Fruit fly (Drosophila melanogaster) whole organism, embryonic: ENCODE data around the gene CG4461.

Source experiments
- Ada2b ChIP-seq: fragments of 200-800 bp; sonication (Bioruptor generic); IDR thresholded peaks from 2 replicates; pipeline ENCODE4 v1.3.6; 2022; ENCODE audit warnings: missing biosample characterization, missing genetic modification characterization
- B-H1 ChIP-seq: fragments of 200-800 bp; sonication (Bioruptor generic); IDR thresholded peaks from 3 replicates; pipeline ENCODE4 v1.3.6; 2022; ENCODE audit warnings: missing biosample characterization, missing genetic modification characterization
- CG10366 ChIP-seq: fragments of 200-800 bp; sonication (Bioruptor generic); IDR thresholded peaks from 2 replicates; pipeline ENCODE4 v1.3.6; 2022; ENCODE audit warnings: missing biosample characterization, missing genetic modification characterization
- CG10543 ChIP-seq: fragments of 200-800 bp; sonication (Bioruptor generic); optimal IDR thresholded peaks from 3 replicates; lab custom pipeline; 2017; ENCODE audit warnings: missing biosample characterization, mild to moderate bottlenecking, missing genetic modification characterization, moderate library complexity
- CG10979 ChIP-seq: fragments of 200-800 bp; sonication (Bioruptor generic); optimal IDR thresholded peaks from 2 replicates; lab custom pipeline; 2018; ENCODE audit warnings: missing biosample characterization, mild to moderate bottlenecking, missing genetic modification characterization, moderate library complexity
- CG11085 ChIP-seq: fragments of 200-800 bp; sonication (Bioruptor generic); IDR thresholded peaks from 2 replicates; pipeline ENCODE4 v1.3.6; 2022; ENCODE audit warnings: missing biosample characterization, missing genetic modification characterization
- CG11696 ChIP-seq: fragments of 200-800 bp; sonication (Bioruptor generic); IDR thresholded peaks from 2 replicates; pipeline ENCODE4 v1.3.6; 2022; ENCODE audit warnings: missing biosample characterization, missing genetic modification characterization
- CG13287 ChIP-seq: fragments of 200-800 bp; sonication (Bioruptor generic); IDR thresholded peaks from 2 replicates; pipeline ENCODE4 v1.3.6; 2022; ENCODE audit warnings: missing biosample characterization, missing genetic modification characterization; ENCODE audit not compliant: partially characterized antibody
- CG17361 ChIP-seq: fragments of 200-800 bp; sonication (Bioruptor generic); IDR thresholded peaks from 3 replicates; pipeline ENCODE4 v1.3.6; 2022; ENCODE audit warnings: missing biosample characterization, missing genetic modification characterization
- CG18476 ChIP-seq: fragments of 200-800 bp; sonication (Bioruptor generic); optimal IDR thresholded peaks from 2 replicates; lab custom pipeline; 2016; ENCODE audit warnings: missing biosample characterization, mild to moderate bottlenecking, missing genetic modification characterization
- CG2116 ChIP-seq: fragments of 200-800 bp; sonication (Bioruptor generic); optimal IDR thresholded peaks from 3 replicates; lab custom pipeline; 2018; ENCODE audit warnings: missing biosample characterization, mild to moderate bottlenecking, missing genetic modification characterization
- CG30431 ChIP-seq: fragments of 200-800 bp; sonication (Bioruptor generic); optimal IDR thresholded peaks from 2 replicates; lab custom pipeline; 2017; ENCODE audit warnings: missing biosample characterization, missing genetic modification characterization
- CG32772 ChIP-seq: fragments of 200-800 bp; sonication (Bioruptor generic); IDR thresholded peaks from 2 replicates; pipeline ENCODE4 v1.3.6; 2022; ENCODE audit warnings: missing biosample characterization, missing genetic modification characterization
- CG34422 ChIP-seq: fragments of 200-800 bp; sonication (Bioruptor generic); IDR thresholded peaks from 3 replicates; pipeline ENCODE4 v1.3.6; 2022; ENCODE audit warnings: missing biosample characterization, missing genetic modification characterization
- CG3847 ChIP-seq: fragments of 200-800 bp; sonication (Bioruptor generic); IDR thresholded peaks from 2 replicates; pipeline ENCODE4 v1.3.6; 2022; ENCODE audit warnings: missing biosample characterization, missing genetic modification characterization
- CG4404 ChIP-seq: fragments of 200-800 bp; sonication (Bioruptor generic); IDR thresholded peaks from 2 replicates; pipeline ENCODE4 v1.3.6; 2022; ENCODE audit warnings: missing biosample characterization, missing genetic modification characterization
- CG4854 ChIP-seq: fragments of 200-800 bp; sonication (Bioruptor generic); optimal IDR thresholded peaks from 2 replicates; lab custom pipeline; 2016; ENCODE audit warnings: missing biosample characterization, missing genetic modification characterization, inconsistent platforms
- CG7372 ChIP-seq: fragments of 200-800 bp; sonication (Bioruptor generic); IDR thresholded peaks from 2 replicates; pipeline ENCODE4 v1.3.6; 2022; ENCODE audit warnings: missing biosample characterization, missing genetic modification characterization
- CG7556 ChIP-seq: fragments of 200-800 bp; sonication (Bioruptor generic); optimal IDR thresholded peaks from 2 replicates; lab custom pipeline; 2017; ENCODE audit warnings: missing biosample characterization, mild to moderate bottlenecking, missing genetic modification characterization
- CG8290 ChIP-seq, 3 experiments: fragments of 200-800 bp; sonication (Bioruptor generic); optimal IDR thresholded peaks; 2 replicates each; lab custom pipeline; 2016 to 2019; ENCODE audit warnings: missing biosample characterization in 3 of 3, missing genetic modification characterization in 3 of 3, mild to moderate bottlenecking in 2 of 3, moderate library complexity in 1 of 3
- CG8765 ChIP-seq: fragments of 200-800 bp; sonication (Bioruptor generic); IDR thresholded peaks from 2 replicates; pipeline ENCODE4 v1.3.6; 2022; ENCODE audit warnings: missing biosample characterization, missing genetic modification characterization
- CG8944 ChIP-seq: fragments of 200-800 bp; sonication (Bioruptor generic); optimal IDR thresholded peaks from 3 replicates; lab custom pipeline; 2016; ENCODE audit warnings: missing biosample characterization, missing genetic modification characterization
- CHES-1-like ChIP-seq: fragments of 200-800 bp; sonication (Bioruptor generic); optimal IDR thresholded peaks from 2 replicates; lab custom pipeline; 2016; ENCODE audit warnings: missing biosample characterization, missing genetic modification characterization
- GATAe ChIP-seq: fragments of 200-800 bp; sonication (Bioruptor generic); conservative IDR thresholded peaks from 2 replicates; pipeline ENCODE4 v1.3.6; 2022; ENCODE audit warnings: missing biosample characterization, missing genetic modification characterization
- Gug ChIP-seq: fragments of 200-800 bp; sonication (Bioruptor generic); IDR thresholded peaks from 4 replicates; pipeline ENCODE4 v1.3.6; 2022; ENCODE audit warnings: missing biosample characterization, missing genetic modification characterization
- Hey ChIP-seq: fragments of 200-800 bp; sonication (Bioruptor generic); optimal IDR thresholded peaks from 3 replicates; lab custom pipeline; 2018; ENCODE audit warnings: missing biosample characterization, mild to moderate bottlenecking, missing genetic modification characterization
- HmgD ChIP-seq: fragments of 200-800 bp; sonication (Bioruptor generic); optimal IDR thresholded peaks from 3 replicates; lab custom pipeline; 2016; ENCODE audit warnings: missing biosample characterization, missing genetic modification characterization
- Jarid2 ChIP-seq: fragments of 200-800 bp; sonication (Bioruptor generic); optimal IDR thresholded peaks from 3 replicates; lab custom pipeline; 2017; ENCODE audit warnings: mild to moderate bottlenecking, missing biosample characterization, missing genetic modification reagents, missing genetic modification characterization
- Mrtf ChIP-seq: fragments of 200-800 bp; sonication (Bioruptor generic); IDR thresholded peaks from 3 replicates; pipeline ENCODE4 v1.3.6; 2022; ENCODE audit warnings: missing biosample characterization, missing genetic modification characterization
- NC2β ChIP-seq: fragments of 200-800 bp; sonication (Bioruptor generic); optimal IDR thresholded peaks from 2 replicates; lab custom pipeline; 2016; ENCODE audit warnings: missing biosample characterization, missing genetic modification characterization
- NFAT ChIP-seq: fragments of 200-800 bp; sonication (Bioruptor generic); IDR thresholded peaks from 2 replicates; pipeline ENCODE4 v1.3.6; 2022; ENCODE audit warnings: missing biosample characterization, missing genetic modification characterization
- Neu2 ChIP-seq: fragments of 200-800 bp; sonication (Bioruptor generic); optimal IDR thresholded peaks from 3 replicates; lab custom pipeline; 2016; ENCODE audit warnings: missing biosample characterization, missing genetic modification characterization, borderline replicate concordance
- Side ChIP-seq: fragments of 200-800 bp; sonication (Bioruptor generic); optimal IDR thresholded peaks from 2 replicates; lab custom pipeline; 2016; ENCODE audit warnings: missing biosample characterization, missing genetic modification characterization
- Six4 ChIP-seq: fragments of 200-800 bp; sonication (Bioruptor generic); optimal IDR thresholded peaks from 2 replicates; lab custom pipeline; 2016; ENCODE audit warnings: missing biosample characterization, missing genetic modification characterization
- Sry-δ ChIP-seq: fragments of 200-800 bp; sonication (Bioruptor generic); optimal IDR thresholded peaks from 2 replicates; lab custom pipeline; 2016; ENCODE audit warnings: missing biosample characterization, missing genetic modification characterization
- bbx ChIP-seq: fragments of 200-800 bp; sonication (Bioruptor generic); IDR thresholded peaks from 2 replicates; pipeline ENCODE4 v1.3.6; 2022; ENCODE audit warnings: missing biosample characterization, missing genetic modification characterization; ENCODE audit not compliant: partially characterized antibody
- crc ChIP-seq: fragments of 200-800 bp; sonication (Bioruptor generic); optimal IDR thresholded peaks from 2 replicates; lab custom pipeline; 2016; ENCODE audit warnings: missing biosample characterization, missing genetic modification characterization
- dati ChIP-seq: fragments of 200-800 bp; sonication (Bioruptor generic); IDR thresholded peaks from 2 replicates; pipeline ENCODE4 v1.3.6; 2022; ENCODE audit warnings: missing biosample characterization, missing genetic modification characterization
- dimm ChIP-seq: fragments of 200-800 bp; sonication (Bioruptor generic); IDR thresholded peaks from 2 replicates; pipeline ENCODE4 v1.3.6; 2022; ENCODE audit warnings: missing biosample characterization, missing genetic modification characterization
- exex ChIP-seq: fragments of 200-800 bp; sonication (Bioruptor generic); optimal IDR thresholded peaks from 4 replicates; lab custom pipeline; 2018; ENCODE audit warnings: missing biosample characterization, mild to moderate bottlenecking, missing genetic modification characterization, moderate library complexity
- fd102C ChIP-seq: fragments of 200-800 bp; sonication (Bioruptor generic); optimal IDR thresholded peaks from 2 replicates; lab custom pipeline; 2018; ENCODE audit warnings: missing biosample characterization, mild to moderate bottlenecking, missing genetic modification characterization, moderate library complexity
- ftz-f1 ChIP-seq: fragments of 200-800 bp; sonication (Bioruptor generic); optimal IDR thresholded peaks from 2 replicates; lab custom pipeline; 2016; ENCODE audit warnings: missing biosample characterization, missing genetic modification characterization
- mld ChIP-seq: fragments of 200-800 bp; sonication (Bioruptor generic); IDR thresholded peaks from 3 replicates; pipeline ENCODE4 v1.3.6; 2022; ENCODE audit warnings: missing biosample characterization, missing genetic modification characterization; ENCODE audit not compliant: partially characterized antibody
- p53 ChIP-seq: fragments of 200-800 bp; sonication (Bioruptor generic); optimal IDR thresholded peaks from 2 replicates; lab custom pipeline; 2016; ENCODE audit warnings: missing biosample characterization, missing genetic modification characterization
- rib ChIP-seq: fragments of 200-800 bp; sonication (Bioruptor generic); IDR thresholded peaks from 2 replicates; pipeline ENCODE4 v1.3.6; 2022; ENCODE audit warnings: missing biosample characterization, missing genetic modification characterization
- sc ChIP-seq, 3 experiments: fragments of >200 bp in 2 of 3; fragments of 200-800 bp in 1 of 3; sonication (Bioruptor generic) in 1 of 3; optimal IDR thresholded peaks; 2 replicates in 2 of 3; 3 replicates in 1 of 3; lab custom pipeline; 2017; ENCODE audit warnings: mild to moderate bottlenecking in 1 of 3, missing biosample characterization in 1 of 3, missing genetic modification characterization in 1 of 3, missing genetic modification reagents in 1 of 3
- trh ChIP-seq: fragments of 200-800 bp; sonication (Bioruptor generic); optimal IDR thresholded peaks from 2 replicates; lab custom pipeline; 2016; ENCODE audit warnings: missing biosample characterization, missing genetic modification characterization
- twi ChIP-seq: fragments of 200-800 bp; optimal IDR thresholded peaks from 2 replicates; lab custom pipeline; 2019; ENCODE audit warnings: missing biosample characterization, mild to moderate bottlenecking, missing genetic modification characterization, moderate library complexity
- unc-4 ChIP-seq: fragments of 200-800 bp; sonication (Bioruptor generic); IDR thresholded peaks from 2 replicates; pipeline ENCODE4 v1.3.6; 2022; ENCODE audit warnings: missing biosample characterization, missing genetic modification characterization; ENCODE audit not compliant: partially characterized antibody

CG4461 gene

dm6 chr3L:9410754-9411423 is 35.7 kb downstream of the CG4461 start, which contains the start of the genes CG4022 and Cpsf5 (continued):
- TF ChIP-seq Six4 (GFP tag; lab: Kevin White, UChicago) (peak; percentile 69), rib (GFP tag; lab: Robert Waterston, UW) (peak; percentile 89; the same call in 1 of the 2 replicates), CG4854 (peak; percentile 62), p53 (GFP tag; lab: Kevin White, UChicago) (no peak), exex (tag; lab: Kevin White, UChicago) (peak; percentile 77), CG8290 (GFP tag; optimal IDR thresholded peaks at IDR 0.05; lab: Kevin White, UChicago) (peak; percentile 80), CG8290 (tag; optimal IDR thresholded peaks at IDR 0.05; lab: Kevin White, UChicago) (peak; percentile 31 to 35), CG11696 (GFP tag; lab: Robert Waterston, UW) (peak; percentile 61), dati (GFP tag; lab: Robert Waterston, UW) (peak; percentile 25; the same call in 1 of the 2 replicates), Gug (GFP tag; lab: Robert Waterston, UW) (peak; percentile 58; the same call in 3 of the 4 replicates), unc-4 (0 out of 2 replicates have a peak, but pooled peaks have one; percentile 16), fd102C (GFP tag; lab: Kevin White, UChicago) (no peak), trh (GFP tag; lab: Kevin White, UChicago) (peak; percentile 65), CG17361 (GFP tag; lab: Robert Waterston, UW) (peak; percentile 82), CG30431 (peak; percentile 52), twi (peak; percentile 83), CG2116 (GFP tag; lab: Kevin White, UChicago) (peak; percentile 83), CG8944 (GFP tag; lab: Kevin White, UChicago) (peak; percentile 3), crc (GFP tag; lab: Kevin White, UChicago) (no peak), Sry-δ (GFP tag; lab: Kevin White, UChicago) (peak; percentile 42), NFAT (GFP tag; lab: Robert Waterston, UW) (peak; percentile 72), sc (optimal IDR thresholded peaks at IDR 0.05; lab: Kevin White, UChicago) (no peak), sc (GFP tag; optimal IDR thresholded peaks at IDR 0.05; lab: Kevin White, UChicago) (peak; percentile 16), Mrtf (GFP tag; lab: Robert Waterston, UW) (peak; percentile 40; the same call in 1 of the 3 replicates), Ada2b (peak; percentile 78), CG3847 (GFP tag; lab: Robert Waterston, UW) (peak; percentile 88), CG13287 (peak; percentile 68), CG11085 (GFP tag; lab: Robert Waterston, UW) (peak; percentile 56; the same call in 1 of the 2 replicates), NC2β (GFP tag; lab: Kevin White, UChicago) (peak; percentile 44), HmgD (GFP tag; lab: Kevin White, UChicago) (no peak), CG10366 (peak; percentile 86), bbx (GFP tag; lab: Robert Waterston, UW) (no peak), dimm (GFP tag; lab: Robert Waterston, UW) (no peak; the same call in 1 of the 2 replicates), CG32772 (GFP tag; lab: Robert Waterston, UW) (peak; percentile 79), CG7556 (peak; percentile 78), B-H1 (GFP tag; lab: Robert Waterston, UW) (peak; percentile 63; the same call in 2 of the 3 replicates), Neu2 (GFP tag; lab: Kevin White, UChicago) (no peak), CG7372 (GFP tag; lab: Robert Waterston, UW) (peak; percentile 84), CG18476 (GFP tag; lab: Kevin White, UChicago) (peak; percentile 68), CG34422 (peak; percentile 80), CHES-1-like (GFP tag; lab: Kevin White, UChicago) (peak; percentile 60), Jarid2 (no peak), ftz-f1 (GFP tag; lab: Kevin White, UChicago) (no peak), CG8765 (GFP tag; lab: Robert Waterston, UW) (peak; percentile 66; the same call in 1 of the 2 replicates), CG10979 (tag; lab: Kevin White, UChicago) (peak; percentile 74), GATAe (no peak), CG4404 (GFP tag; lab: Robert Waterston, UW) (peak; percentile 76), CG10543 (peak; percentile 92), mld (GFP tag; lab: Robert Waterston, UW) (no peak), Side (GFP tag; lab: Kevin White, UChicago) (peak; percentile 34), Hey (no peak)
